Worm (Caenorhabditis elegans): ENCODE data around the gene Y108G3AL.2.

The Y108G3AL.2 gene

ce11 chrV:126610-127009 lies 40.2 kb upstream of the Y108G3AL.2 start, which contains the start of gene W03F9.1 (continued):
- TF ChIP-seq pha-2 (tag; optimal IDR thresholded peaks at IDR 0.05) (peak; percentile 4), lin-11 (tag; optimal IDR thresholded peaks at IDR 0.05) (no peak), T23F11.4 (GFP tag; optimal IDR thresholded peaks at IDR 0.05) (no peak)

ce11 chrV:127882-128281 lies 38.9 kb upstream of the Y108G3AL.2 start, which contains the start of the genes W03F9.2 and sftb-2:
Gene W03F9.2, minus strand, starts transcription at chrV:128034.
Gene sftb-2, plus strand, starts transcription at chrV:128237.
- TF ChIP-seq lim-6 (tag; optimal IDR thresholded peaks at IDR 0.05): no peak
- TF ChIP-seq elt-2 (tag; optimal IDR thresholded peaks at IDR 0.05): no peak
- TF ChIP-seq ceh-45 (GFP tag; IDR thresholded peaks at IDR 0.05): no peak
- TF ChIP-seq ceh-30 (tag; optimal IDR thresholded peaks at IDR 0.05): no peak
- TF ChIP-seq unc-42 (tag; optimal IDR thresholded peaks at IDR 0.05): peak; percentile 82
- no peak for TF ChIP-seq ceh-34 (tag; optimal IDR thresholded peaks at IDR 0.05)
- TF ChIP-seq ceh-24 (tag; optimal IDR thresholded peaks at IDR 0.05): no peak
- TF ChIP-seq fax-1 (tag; optimal IDR thresholded peaks at IDR 0.05): no peak
- no peak for TF ChIP-seq hlh-30 (tag; optimal IDR thresholded peaks at IDR 0.05; ENCODE audit: insufficient read depth)
- no peak for TF ChIP-seq madf-2 (tag; optimal IDR thresholded peaks at IDR 0.05)
- TF ChIP-seq ceh-6 (GFP tag; optimal IDR thresholded peaks at IDR 0.05): no peak
- TF ChIP-seq unc-3 (GFP tag; conservative IDR thresholded peaks at IDR 0.05): no peak
- no peak for TF ChIP-seq unc-3 (tag; optimal IDR thresholded peaks at IDR 0.05)
- no peak for TF ChIP-seq T23F11.4 (GFP tag; optimal IDR thresholded peaks at IDR 0.05)
- no peak for TF ChIP-seq pat-9 (tag; optimal IDR thresholded peaks at IDR 0.05)
- peak; percentile 12 for TF ChIP-seq tbx-2 (tag; optimal IDR thresholded peaks at IDR 0.05)
- no peak for TF ChIP-seq ttx-3 (tag; optimal IDR thresholded peaks at IDR 0.05)
- TF ChIP-seq gmeb-2 (tag; optimal IDR thresholded peaks at IDR 0.05): no peak
- no peak for TF ChIP-seq npax-4 (tag; optimal IDR thresholded peaks at IDR 0.05)
- no peak for TF ChIP-seq ahr-1 (tag; optimal IDR thresholded peaks at IDR 0.05)
- peak; percentile 17 for TF ChIP-seq nfya-1 (tag; optimal IDR thresholded peaks at IDR 0.05)
- TF ChIP-seq hlh-15 (tag; optimal IDR thresholded peaks at IDR 0.05): no peak
- no peak for TF ChIP-seq fkh-6 (tag; optimal IDR thresholded peaks at IDR 0.05)
- TF ChIP-seq C38D4.7 (GFP tag; optimal IDR thresholded peaks at IDR 0.05): no peak
- TF ChIP-seq rnt-1 (tag; optimal IDR thresholded peaks at IDR 0.05): no peak

ce11 chrV:130186-130585 lies 36.6 kb upstream of the Y108G3AL.2 start:
- TF ChIP-seq ahr-1 (tag; optimal IDR thresholded peaks at IDR 0.05) (no peak), ceh-45 (GFP tag; IDR thresholded peaks at IDR 0.05) (no peak), elt-4 (tag; optimal IDR thresholded peaks at IDR 0.05) (no peak), fkh-6 (tag; optimal IDR thresholded peaks at IDR 0.05) (no peak), ceh-48 (tag; optimal IDR thresholded peaks at IDR 0.05) (no peak), sox-4 (tag; optimal IDR thresholded peaks at IDR 0.05) (no peak), hlh-13 (GFP tag; optimal IDR thresholded peaks at IDR 0.05) (no peak), sox-2 (GFP tag; IDR thresholded peaks at IDR 0.05) (no peak), syd-9 (tag; optimal IDR thresholded peaks at IDR 0.05) (no peak), ceh-30 (tag; optimal IDR thresholded peaks at IDR 0.05) (no peak), nhr-11 (tag; optimal IDR thresholded peaks at IDR 0.05) (no peak), hlh-15 (tag; optimal IDR thresholded peaks at IDR 0.05) (no peak), elt-2 (tag; optimal IDR thresholded peaks at IDR 0.05) (no peak), hlh-8 (tag; optimal IDR thresholded peaks at IDR 0.05) (no peak), ceh-24 (tag; optimal IDR thresholded peaks at IDR 0.05) (no peak)

ce11 chrV:137667-138066 lies 29.1 kb upstream of the Y108G3AL.2 start:
- TF ChIP-seq pha-2 (tag; optimal IDR thresholded peaks at IDR 0.05) (no peak), hlh-8 (tag; optimal IDR thresholded peaks at IDR 0.05) (no peak), pqm-1 (tag; optimal IDR thresholded peaks at IDR 0.05) (no peak), ceh-6 (GFP tag; optimal IDR thresholded peaks at IDR 0.05) (no peak), ceh-2 (tag; optimal IDR thresholded peaks at IDR 0.05) (no peak), sox-4 (tag; optimal IDR thresholded peaks at IDR 0.05) (no peak), dmd-4 (tag; optimal IDR thresholded peaks at IDR 0.05; ENCODE audit: borderline replicate concordance) (no peak), syd-9 (tag; optimal IDR thresholded peaks at IDR 0.05) (no peak), pax-1 (tag; optimal IDR thresholded peaks at IDR 0.05) (no peak), K02D7.2 (tag; optimal IDR thresholded peaks at IDR 0.05) (no peak), hlh-6 (tag; optimal IDR thresholded peaks at IDR 0.05) (no peak), ceh-30 (tag; optimal IDR thresholded peaks at IDR 0.05) (no peak)

Data from whole organism, late embryonic.